Worm (Caenorhabditis elegans) whole organism, L4 larva: ENCODE measurements around the gene C46F9.5.

Source experiments
- F26F4.8 ChIP-seq: fragments of 200-800 bp; sonication (Bioruptor generic); conservative IDR thresholded peaks from 2 replicates; pipeline ENCODE4 v1.3.6; 2022; ENCODE audit warnings: missing genetic modification characterization, missing compliant biosample characterization
- ceh-28 ChIP-seq: fragments of 150-350 bp; optimal IDR thresholded peaks from 2 replicates; lab custom pipeline; 2014; ENCODE audit warnings: missing biosample characterization, missing genetic modification reagents, missing genetic modification characterization
- lim-7 ChIP-seq: fragments of 200-800 bp; sonication (Bioruptor generic); IDR thresholded peaks from 2 replicates; pipeline ENCODE4 v1.3.6; 2022; ENCODE audit warnings: missing genetic modification characterization, missing compliant biosample characterization
- nhr-10 ChIP-seq: fragments of 150-350 bp; optimal IDR thresholded peaks from 2 replicates; lab custom pipeline; 2014; ENCODE audit warnings: missing biosample characterization, missing genetic modification characterization
- snpc-4 ChIP-seq: fragments of 150-350 bp; optimal IDR thresholded peaks from 2 replicates; lab custom pipeline; 2014; ENCODE audit warnings: missing biosample characterization, missing genetic modification characterization

DNA sequence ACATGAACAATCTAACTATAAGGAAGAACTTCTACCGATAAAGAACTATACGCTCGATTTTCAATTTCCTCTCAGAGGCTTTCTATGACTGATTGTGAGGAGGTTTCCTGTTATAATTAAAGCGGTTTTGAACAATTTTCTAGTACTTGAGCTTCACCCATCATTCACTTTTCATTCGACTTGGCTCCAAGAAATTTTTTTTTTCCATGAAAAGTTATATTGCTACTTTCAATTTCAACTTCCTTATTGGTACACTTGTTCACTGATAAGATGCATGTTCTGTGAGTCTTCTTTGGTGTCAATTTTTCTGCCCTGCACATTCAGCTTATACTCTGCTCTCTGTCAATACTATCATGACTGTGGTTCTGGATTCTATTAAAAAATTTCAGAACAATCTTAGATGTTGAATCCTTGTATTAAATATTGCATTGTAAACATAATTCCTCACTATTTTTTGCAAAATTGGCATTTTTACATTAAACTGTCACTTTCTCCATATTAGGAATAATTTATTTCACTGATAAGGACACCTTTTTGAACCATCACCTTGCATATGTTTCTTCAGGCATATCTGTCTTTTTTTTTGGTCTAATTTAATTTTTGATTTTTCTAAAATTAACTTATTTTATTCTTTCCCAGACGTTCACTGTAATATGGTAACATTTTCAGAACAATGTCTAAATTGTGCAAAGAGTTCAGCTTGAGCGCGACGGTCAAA lies 24.3 kb upstream of the C46F9.5 start, which contains the start of gene math-10:
- TF ChIP-seq snpc-4 (tag; lab: Kevin White, UChicago) (no peak), F26F4.8 (GFP tag; lab: Robert Waterston, UW) (no peak), ceh-28 (tag; lab: Kevin White, UChicago) (no peak), lim-7 (GFP tag; lab: Robert Waterston, UW) (no peak), nhr-10 (tag; lab: Kevin White, UChicago) (no peak)
